Fruit fly (Drosophila melanogaster) whole organism, prepupa: Measurements from ENCODE around the gene CG3386.

Experiments used
- Blimp-1 ChIP-seq: fragments of 200-800 bp; sonication (Bioruptor generic); optimal IDR thresholded peaks from 3 replicates; lab custom pipeline; 2017; ENCODE audit warnings: missing biosample characterization, missing genetic modification characterization, mild to moderate bottlenecking, moderate library complexity, missing genetic modification reagents
- CG10631 ChIP-seq: fragments of 200-800 bp; sonication (Bioruptor generic); optimal IDR thresholded peaks from 2 replicates; lab custom pipeline; 2016; ENCODE audit warnings: missing biosample characterization, missing genetic modification characterization
- CG10669 ChIP-seq: fragments of 200-800 bp; sonication (Bioruptor generic); optimal IDR thresholded peaks from 3 replicates; lab custom pipeline; 2018; ENCODE audit warnings: missing biosample characterization, mild to moderate bottlenecking, missing genetic modification characterization, moderate library complexity
- CG11294 ChIP-seq: fragments of 200-800 bp; sonication (Bioruptor generic); IDR thresholded peaks from 2 replicates; pipeline ENCODE4 v1.3.6; 2022; ENCODE audit warnings: missing biosample characterization, missing genetic modification characterization
- CG11762 ChIP-seq: fragments of 200-800 bp; sonication (Bioruptor generic); optimal IDR thresholded peaks from 3 replicates; lab custom pipeline; 2016; ENCODE audit warnings: missing biosample characterization, missing genetic modification characterization; ENCODE audit not compliant: insufficient read depth
- CG11902 ChIP-seq: fragments of 200-800 bp; sonication (Bioruptor generic); optimal IDR thresholded peaks from 3 replicates; lab custom pipeline; 2016; ENCODE audit warnings: missing biosample characterization, missing genetic modification characterization
- CG15336 ChIP-seq: fragments of 200-800 bp; sonication (Bioruptor generic); IDR thresholded peaks from 2 replicates; pipeline ENCODE4 v1.3.6; 2022; ENCODE audit warnings: missing biosample characterization, missing genetic modification characterization
- CG1621 ChIP-seq: fragments of 200-800 bp; sonication (Bioruptor generic); optimal IDR thresholded peaks from 3 replicates; lab custom pipeline; 2018; ENCODE audit warnings: missing biosample characterization, mild to moderate bottlenecking, missing genetic modification characterization
- CG16779 ChIP-seq: fragments of 200-800 bp; sonication (Bioruptor generic); optimal IDR thresholded peaks from 3 replicates; lab custom pipeline; 2017; ENCODE audit warnings: missing biosample characterization, mild to moderate bottlenecking, missing genetic modification characterization
- CG3032 ChIP-seq: fragments of 200-800 bp; optimal IDR thresholded peaks from 2 replicates; lab custom pipeline; 2019; ENCODE audit warnings: missing biosample characterization, mild to moderate bottlenecking, missing genetic modification characterization, moderate library complexity
- CG31627 ChIP-seq: fragments of 200-800 bp; sonication (Bioruptor generic); optimal IDR thresholded peaks from 3 replicates; lab custom pipeline; 2016; ENCODE audit warnings: missing biosample characterization, missing genetic modification characterization
- CG32006 ChIP-seq: fragments of 200-800 bp; sonication (Bioruptor generic); optimal IDR thresholded peaks from 3 replicates; lab custom pipeline; 2017; ENCODE audit warnings: missing biosample characterization, mild to moderate bottlenecking, missing genetic modification characterization
- CG34406 ChIP-seq: fragments of 200-800 bp; sonication (Bioruptor generic); optimal IDR thresholded peaks from 3 replicates; lab custom pipeline; 2016; ENCODE audit warnings: missing biosample characterization, missing genetic modification characterization
- CG3919 ChIP-seq: fragments of 200-800 bp; sonication (Bioruptor generic); optimal IDR thresholded peaks from 3 replicates; lab custom pipeline; 2016; ENCODE audit warnings: missing biosample characterization, missing genetic modification characterization
- CG4318 ChIP-seq: fragments of 200-800 bp; sonication (Bioruptor generic); optimal IDR thresholded peaks from 3 replicates; lab custom pipeline; 2017; ENCODE audit warnings: missing biosample characterization, mild to moderate bottlenecking, missing genetic modification characterization
- CG6792 ChIP-seq: fragments of 200-800 bp; sonication (Bioruptor generic); optimal IDR thresholded peaks from 3 replicates; lab custom pipeline; 2016; ENCODE audit warnings: missing biosample characterization, missing genetic modification characterization
- CG6808 ChIP-seq: fragments of 200-800 bp; sonication (Bioruptor generic); optimal IDR thresholded peaks from 3 replicates; lab custom pipeline; 2017; ENCODE audit warnings: missing biosample characterization, missing genetic modification characterization, mild to moderate bottlenecking, moderate library complexity, missing genetic modification reagents
- CG7368 ChIP-seq: fragments of 200-800 bp; sonication (Bioruptor generic); optimal IDR thresholded peaks from 3 replicates; lab custom pipeline; 2016; ENCODE audit warnings: missing biosample characterization, missing genetic modification characterization
- CG8119 ChIP-seq: fragments of 200-800 bp; sonication (Bioruptor generic); IDR thresholded peaks from 3 replicates; pipeline ENCODE4 v1.3.6; 2022; ENCODE audit warnings: missing biosample characterization, missing genetic modification characterization
- CG8319 ChIP-seq: fragments of 200-800 bp; sonication (Bioruptor generic); optimal IDR thresholded peaks from 3 replicates; lab custom pipeline; 2016; ENCODE audit warnings: missing biosample characterization, missing genetic modification characterization
- CG8632 ChIP-seq: fragments of 200-800 bp; sonication (Bioruptor generic); optimal IDR thresholded peaks from 3 replicates; lab custom pipeline; 2016; ENCODE audit warnings: missing biosample characterization, missing genetic modification characterization
- CG9139 ChIP-seq: fragments of 200-800 bp; sonication (Bioruptor generic); optimal IDR thresholded peaks from 3 replicates; lab custom pipeline; 2017; ENCODE audit warnings: missing biosample characterization, mild to moderate bottlenecking, missing genetic modification characterization
- Eip75B ChIP-seq: fragments of 200-800 bp; sonication (Bioruptor generic); optimal IDR thresholded peaks from 3 replicates; lab custom pipeline; 2016; ENCODE audit warnings: missing biosample characterization, missing genetic modification characterization
- Eip78C ChIP-seq: fragments of 200-800 bp; sonication (Bioruptor generic); peaks from one replicate; lab custom pipeline; 2016; ENCODE audit warnings: missing biosample characterization, missing genetic modification characterization
- Eip93F ChIP-seq: fragments of 200-800 bp; sonication (Bioruptor generic); optimal IDR thresholded peaks from 2 replicates; lab custom pipeline; 2016; ENCODE audit warnings: missing biosample characterization, mild to moderate bottlenecking, missing genetic modification characterization
- Ets21C ChIP-seq: fragments of 200-800 bp; sonication (Bioruptor generic); optimal IDR thresholded peaks from 3 replicates; lab custom pipeline; 2016; ENCODE audit warnings: missing biosample characterization, missing genetic modification characterization
- Ets96B ChIP-seq: fragments of 200-800 bp; optimal IDR thresholded peaks from 2 replicates; lab custom pipeline; 2019; ENCODE audit warnings: missing biosample characterization, mild to moderate bottlenecking, missing genetic modification characterization, moderate library complexity
- Hr38 ChIP-seq: sonication (Bioruptor generic); optimal IDR thresholded peaks from 2 replicates; lab custom pipeline; 2016; ENCODE audit warnings: missing biosample characterization, missing genetic modification characterization
- Hr39 ChIP-seq: fragments of 200-800 bp; sonication (Bioruptor generic); optimal IDR thresholded peaks from 2 replicates; lab custom pipeline; 2016; ENCODE audit warnings: missing biosample characterization, missing genetic modification characterization
- Hr4 ChIP-seq: fragments of 200-800 bp; sonication (Bioruptor generic); optimal IDR thresholded peaks from 3 replicates; lab custom pipeline; 2016; ENCODE audit warnings: missing biosample characterization, missing genetic modification characterization
- Met ChIP-seq: fragments of 200-800 bp; sonication (Bioruptor generic); optimal IDR thresholded peaks from 3 replicates; lab custom pipeline; 2016; ENCODE audit warnings: missing biosample characterization, missing genetic modification characterization
- OdsH ChIP-seq: fragments of 200-800 bp; sonication (Bioruptor generic); optimal IDR thresholded peaks from 3 replicates; lab custom pipeline; 2016; ENCODE audit warnings: missing biosample characterization, missing genetic modification characterization
- Smox ChIP-seq: fragments of 200-800 bp; sonication (Bioruptor generic); optimal IDR thresholded peaks from 3 replicates; lab custom pipeline; 2016; ENCODE audit warnings: missing biosample characterization, missing genetic modification characterization
- Sox102F ChIP-seq: fragments of 200-800 bp; sonication (Bioruptor generic); optimal IDR thresholded peaks from 2 replicates; lab custom pipeline; 2016; ENCODE audit warnings: missing biosample characterization, mild to moderate bottlenecking, missing genetic modification characterization
- Sox15 ChIP-seq: fragments of 200-800 bp; sonication (Bioruptor generic); optimal IDR thresholded peaks from 3 replicates; lab custom pipeline; 2016; ENCODE audit warnings: missing biosample characterization, missing genetic modification characterization
- achi ChIP-seq: fragments of 200-800 bp; sonication (Bioruptor generic); optimal IDR thresholded peaks from 3 replicates; lab custom pipeline; 2016; ENCODE audit warnings: missing biosample characterization, missing genetic modification characterization
- acj6 ChIP-seq: fragments of 200-800 bp; sonication (Bioruptor generic); optimal IDR thresholded peaks from 3 replicates; lab custom pipeline; 2016; ENCODE audit warnings: missing biosample characterization, missing genetic modification characterization
- cyc ChIP-seq: fragments of 200-800 bp; sonication (Bioruptor generic); optimal IDR thresholded peaks from 3 replicates; lab custom pipeline; 2016; ENCODE audit warnings: missing biosample characterization, missing genetic modification characterization
- dsx ChIP-seq: fragments of 200-800 bp; optimal IDR thresholded peaks from 3 replicates; lab custom pipeline; 2019; ENCODE audit warnings: missing biosample characterization, mild to moderate bottlenecking, missing genetic modification characterization, moderate library complexity; ENCODE audit not compliant: poor library complexity, severe bottlenecking
- eg ChIP-seq: fragments of 200-800 bp; sonication (Bioruptor generic); IDR thresholded peaks from 3 replicates; pipeline ENCODE4 v1.3.6; 2022; ENCODE audit warnings: missing biosample characterization, missing genetic modification characterization
- esn ChIP-seq: fragments of 200-800 bp; sonication (Bioruptor generic); optimal IDR thresholded peaks from 2 replicates; lab custom pipeline; 2016; ENCODE audit warnings: missing biosample characterization, mild to moderate bottlenecking, missing genetic modification characterization, moderate library complexity
- fd59A ChIP-seq: fragments of 200-800 bp; sonication (Bioruptor generic); optimal IDR thresholded peaks from 2 replicates; lab custom pipeline; 2017; ENCODE audit warnings: missing biosample characterization, mild to moderate bottlenecking, missing genetic modification characterization, missing genetic modification reagents
- fd85E ChIP-seq: fragments of 200-800 bp; sonication (Bioruptor generic); optimal IDR thresholded peaks from 3 replicates; lab custom pipeline; 2016; ENCODE audit warnings: missing biosample characterization, missing genetic modification characterization
- fkh ChIP-seq: fragments of 200-800 bp; sonication (Bioruptor generic); optimal IDR thresholded peaks from 3 replicates; lab custom pipeline; 2017; ENCODE audit warnings: missing biosample characterization, mild to moderate bottlenecking, missing genetic modification characterization, moderate library complexity
- lz ChIP-seq: fragments of 200-800 bp; sonication (Bioruptor generic); optimal IDR thresholded peaks from 3 replicates; lab custom pipeline; 2016; ENCODE audit warnings: missing biosample characterization, missing genetic modification characterization
- net ChIP-seq: fragments of 200-800 bp; sonication (Bioruptor generic); optimal IDR thresholded peaks from 3 replicates; lab custom pipeline; 2016; ENCODE audit warnings: missing biosample characterization, missing genetic modification characterization
- pdm3 ChIP-seq: fragments of 200-800 bp; sonication (Bioruptor generic); optimal IDR thresholded peaks from 3 replicates; lab custom pipeline; 2016; ENCODE audit warnings: missing biosample characterization, missing genetic modification characterization
- salr ChIP-seq, 2 experiments: fragments of 200-800 bp; sonication (Bioruptor generic); optimal IDR thresholded peaks; 3 replicates each; lab custom pipeline; 2016 to 2018; ENCODE audit warnings: missing biosample characterization in 2 of 2, missing genetic modification characterization in 2 of 2, mild to moderate bottlenecking in 1 of 2
- spab ChIP-seq: fragments of 200-800 bp; sonication (Bioruptor generic); optimal IDR thresholded peaks from 2 replicates; lab custom pipeline; 2017; ENCODE audit warnings: missing biosample characterization, mild to moderate bottlenecking, missing genetic modification characterization, missing genetic modification reagents
- ss ChIP-seq, 2 experiments: fragments of 200-800 bp; sonication (Bioruptor generic); optimal IDR thresholded peaks; 2 replicates in 1 of 2; 3 replicates in 1 of 2; lab custom pipeline; 2017 to 2018; ENCODE audit warnings: mild to moderate bottlenecking in 2 of 2, missing biosample characterization in 2 of 2, missing genetic modification characterization in 2 of 2, moderate library complexity in 1 of 2
- topi ChIP-seq: fragments of 200-800 bp; sonication (Bioruptor generic); optimal IDR thresholded peaks from 3 replicates; lab custom pipeline; 2016; ENCODE audit warnings: missing biosample characterization, missing genetic modification characterization

Gene CG3386

DNA sequence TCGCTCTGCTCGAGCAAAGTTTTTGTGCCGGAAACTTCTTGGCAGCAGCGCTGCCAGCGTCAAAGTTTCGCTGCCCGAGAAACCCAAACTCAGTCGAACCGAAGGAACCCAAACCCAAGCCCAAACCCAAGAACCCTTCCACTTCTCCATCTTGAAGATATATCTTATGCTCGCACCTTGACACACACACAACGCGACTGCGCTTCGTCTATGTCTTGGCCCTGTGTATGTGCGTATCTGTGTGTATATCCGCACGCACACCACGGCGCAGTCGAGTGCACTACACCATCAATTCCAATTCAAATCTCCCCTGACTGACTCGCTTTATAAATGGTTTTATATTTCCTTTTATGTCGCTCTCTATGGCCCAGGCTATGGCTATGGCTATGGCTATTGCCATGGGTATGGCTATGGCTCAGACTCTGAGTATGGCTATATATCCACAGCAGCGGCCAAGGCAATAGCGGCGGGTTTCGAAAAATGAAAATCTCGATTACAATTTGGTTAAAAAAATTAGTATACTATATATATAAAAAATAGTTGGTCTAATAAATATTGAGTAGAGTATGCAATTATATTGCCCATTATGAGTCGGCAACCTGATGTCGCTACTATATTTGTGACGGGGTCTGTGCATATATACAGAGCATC lies 14.3 kb upstream of the CG3386 start:
- TF ChIP-seq CG6792 (GFP tag; lab: Kevin White, UChicago): peak; percentile 89
- TF ChIP-seq CG8319 (GFP tag; lab: Kevin White, UChicago): peak; percentile 89
- peak; percentile 71 for TF ChIP-seq Smox (GFP tag; lab: Kevin White, UChicago)
- TF ChIP-seq CG11902 (GFP tag; lab: Kevin White, UChicago): peak; percentile 89
- TF ChIP-seq CG7368 (GFP tag; lab: Kevin White, UChicago): peak; percentile 88
- TF ChIP-seq CG31627: peak; percentile 60
- peak; percentile 96 for TF ChIP-seq CG10631 (GFP tag; lab: Kevin White, UChicago)
- peak; percentile 83 for TF ChIP-seq topi (GFP tag; lab: Kevin White, UChicago)
- peak; percentile 59 for TF ChIP-seq Hr39 (GFP tag; lab: Kevin White, UChicago)
- peak; percentile 95 for TF ChIP-seq CG1621
- peak; percentile 93 for TF ChIP-seq CG8632 (GFP tag; lab: Kevin White, UChicago)
- TF ChIP-seq fkh (GFP tag; lab: Kevin White, UChicago): peak; percentile 64
- peak; percentile 97 for TF ChIP-seq CG6808
- peak; percentile 83 for TF ChIP-seq Sox15
- TF ChIP-seq CG16779 (tag; lab: Kevin White, UChicago): peak; percentile 94
- peak; percentile 92 for TF ChIP-seq OdsH (GFP tag; lab: Kevin White, UChicago)
- TF ChIP-seq pdm3 (GFP tag; lab: Kevin White, UChicago): peak; percentile 86
- TF ChIP-seq Eip78C (GFP tag; lab: Kevin White, UChicago): peak; percentile 98
- TF ChIP-seq CG32006 (GFP tag; lab: Kevin White, UChicago): peak; percentile 95
- peak; percentile 93 for TF ChIP-seq CG3919 (GFP tag; lab: Kevin White, UChicago)
- peak; percentile 94 for TF ChIP-seq CG11294
- peak; percentile 95 for TF ChIP-seq achi (GFP tag; lab: Kevin White, UChicago)
- peak; percentile 91 for TF ChIP-seq net (GFP tag; lab: Kevin White, UChicago)
- TF ChIP-seq CG9139 (GFP tag; lab: Kevin White, UChicago): peak; percentile 97
- peak; percentile 89 for TF ChIP-seq Eip75B (GFP tag; lab: Kevin White, UChicago)
- peak; percentile 97 for TF ChIP-seq CG10669 (GFP tag; lab: Kevin White, UChicago)
- TF ChIP-seq Hr38 (GFP tag; lab: Kevin White, UChicago): no peak
- TF ChIP-seq acj6 (GFP tag; lab: Kevin White, UChicago): peak; percentile 94
- TF ChIP-seq Ets96B (tag; lab: Kevin White, UChicago): peak; percentile 98
- TF ChIP-seq CG8119 (GFP tag; lab: Robert Waterston, UW): peak; percentile 97
- TF ChIP-seq ss (GFP tag; optimal IDR thresholded peaks at IDR 0.05; lab: Kevin White, UChicago): peak; percentile 97 to 98
- peak; percentile 96 for TF ChIP-seq CG15336
- peak; percentile 76 for TF ChIP-seq Blimp-1
- peak; percentile 72 for TF ChIP-seq Sox102F (GFP tag; lab: Kevin White, UChicago)
- peak; percentile 89 for TF ChIP-seq Hr4 (GFP tag; lab: Kevin White, UChicago)
- TF ChIP-seq cyc (GFP tag; lab: Kevin White, UChicago): peak; percentile 72
- TF ChIP-seq esn (GFP tag; lab: Kevin White, UChicago): peak; percentile 85
- peak; percentile 78 for TF ChIP-seq fd85E (GFP tag; lab: Kevin White, UChicago)
- peak; percentile 42 for TF ChIP-seq Ets21C (GFP tag; lab: Kevin White, UChicago)
- TF ChIP-seq Met (GFP tag; lab: Kevin White, UChicago): no peak
- peak; percentile 75 to 93 for TF ChIP-seq salr (GFP tag; optimal IDR thresholded peaks at IDR 0.05; lab: Kevin White, UChicago)
- peak; percentile 88 for TF ChIP-seq CG11762 (GFP tag; lab: Kevin White, UChicago)
- peak; percentile 69 for TF ChIP-seq Eip93F (GFP tag; lab: Kevin White, UChicago)
- peak; percentile 96 for TF ChIP-seq eg (GFP tag; lab: Robert Waterston, UW)
- peak; percentile 96 for TF ChIP-seq fd59A
- TF ChIP-seq CG3032 (tag; lab: Kevin White, UChicago): peak; percentile 98
- peak; percentile 98 for TF ChIP-seq spab (GFP tag; lab: Kevin White, UChicago)
- peak; percentile 80 for TF ChIP-seq lz (GFP tag; lab: Kevin White, UChicago)
- TF ChIP-seq CG34406 (GFP tag; lab: Kevin White, UChicago): peak; percentile 93
- no peak for TF ChIP-seq CG4318
- TF ChIP-seq dsx (GFP tag; lab: Kevin White, UChicago): peak; percentile 96
